Worm (Caenorhabditis elegans): ENCODE results near the gene W03C9.6.

W03C9.6 gene

ce11 chrII:11980110-11980509 lies 25.8 kb downstream of the W03C9.6 start (continued):
- TF ChIP-seq sox-2 (GFP tag; IDR thresholded peaks at IDR 0.05) (no peak), hlh-8 (tag; optimal IDR thresholded peaks at IDR 0.05) (peak; percentile 25), fkh-6 (tag; optimal IDR thresholded peaks at IDR 0.05) (no peak), K02D7.2 (tag; optimal IDR thresholded peaks at IDR 0.05) (peak; percentile 19), unc-42 (tag; optimal IDR thresholded peaks at IDR 0.05) (peak; percentile 92), lin-11 (tag; optimal IDR thresholded peaks at IDR 0.05) (peak; percentile 1), ceh-2 (tag; optimal IDR thresholded peaks at IDR 0.05) (peak; percentile 59), ceh-14 (tag; optimal IDR thresholded peaks at IDR 0.05) (peak; percentile 78), ahr-1 (tag; optimal IDR thresholded peaks at IDR 0.05) (peak; percentile 52), ets-4 (tag; optimal IDR thresholded peaks at IDR 0.05) (peak; percentile 69), ceh-31 (tag; optimal IDR thresholded peaks at IDR 0.05) (peak; percentile 83), fax-1 (tag; optimal IDR thresholded peaks at IDR 0.05) (peak; percentile 47), ceh-34 (tag; optimal IDR thresholded peaks at IDR 0.05) (peak; percentile 47), pha-2 (tag; optimal IDR thresholded peaks at IDR 0.05) (no peak), syd-9 (tag; optimal IDR thresholded peaks at IDR 0.05) (no peak), zip-5 (tag; optimal IDR thresholded peaks at IDR 0.05) (peak; percentile 78)

DNA sequence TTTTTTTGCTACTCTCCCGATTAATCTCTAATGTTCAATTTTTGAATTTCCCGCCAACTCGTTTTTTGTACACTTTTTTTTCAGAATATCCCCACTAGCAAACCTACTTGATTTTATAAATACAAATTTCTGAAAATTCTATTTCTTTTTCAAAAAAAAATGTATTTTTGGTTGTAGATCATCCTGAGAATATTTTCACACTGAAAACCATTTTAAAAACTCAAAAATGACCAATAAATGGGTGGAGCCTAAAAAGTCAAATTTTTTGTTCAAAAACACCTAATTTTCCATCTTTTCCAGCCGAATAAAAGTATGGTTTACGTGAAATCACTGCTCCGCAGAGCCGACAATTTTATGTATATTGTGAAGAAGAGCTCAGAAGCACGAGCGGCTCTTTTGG lies 34.4 kb downstream of the W03C9.6 start, which contains the start of gene Y17G7B.3:
Gene Y17G7B.3, plus strand, starts transcription at position 301 of the 400 bp plus-strand sequence.
- TF ChIP-seq T23F11.4 (GFP tag; optimal IDR thresholded peaks at IDR 0.05) = no peak
- no peak for TF ChIP-seq ceh-31 (tag; optimal IDR thresholded peaks at IDR 0.05)
- no peak for TF ChIP-seq elt-4 (tag; optimal IDR thresholded peaks at IDR 0.05)
- no peak for TF ChIP-seq fkh-10 (GFP tag; optimal IDR thresholded peaks at IDR 0.05)
- no peak for TF ChIP-seq nfya-1 (tag; optimal IDR thresholded peaks at IDR 0.05)
- no peak for TF ChIP-seq ttx-3 (tag; optimal IDR thresholded peaks at IDR 0.05)
- no peak for TF ChIP-seq unc-3 (GFP tag; conservative IDR thresholded peaks at IDR 0.05)
- TF ChIP-seq unc-3 (tag; optimal IDR thresholded peaks at IDR 0.05) = no peak
- TF ChIP-seq lin-11 (tag; optimal IDR thresholded peaks at IDR 0.05) = no peak
- no peak for TF ChIP-seq ceh-19 (GFP tag; optimal IDR thresholded peaks at IDR 0.05)
- no peak for TF ChIP-seq fax-1 (tag; optimal IDR thresholded peaks at IDR 0.05)
- TF ChIP-seq hlh-13 (GFP tag; optimal IDR thresholded peaks at IDR 0.05) = no peak
- TF ChIP-seq ceh-18 (tag; optimal IDR thresholded peaks at IDR 0.05) = no peak
- TF ChIP-seq sox-4 (tag; optimal IDR thresholded peaks at IDR 0.05) = no peak
- no peak for TF ChIP-seq ceh-34 (tag; optimal IDR thresholded peaks at IDR 0.05)
- TF ChIP-seq rnt-1 (tag; optimal IDR thresholded peaks at IDR 0.05) = no peak
- no peak for TF ChIP-seq che-1 (tag; optimal IDR thresholded peaks at IDR 0.05)
- TF ChIP-seq pha-2 (tag; optimal IDR thresholded peaks at IDR 0.05) = no peak
- no peak for TF ChIP-seq nhr-11 (tag; optimal IDR thresholded peaks at IDR 0.05)
- TF ChIP-seq tbx-7 (tag; optimal IDR thresholded peaks at IDR 0.05) = no peak
- no peak for TF ChIP-seq ceh-45 (GFP tag; IDR thresholded peaks at IDR 0.05)

DNA sequence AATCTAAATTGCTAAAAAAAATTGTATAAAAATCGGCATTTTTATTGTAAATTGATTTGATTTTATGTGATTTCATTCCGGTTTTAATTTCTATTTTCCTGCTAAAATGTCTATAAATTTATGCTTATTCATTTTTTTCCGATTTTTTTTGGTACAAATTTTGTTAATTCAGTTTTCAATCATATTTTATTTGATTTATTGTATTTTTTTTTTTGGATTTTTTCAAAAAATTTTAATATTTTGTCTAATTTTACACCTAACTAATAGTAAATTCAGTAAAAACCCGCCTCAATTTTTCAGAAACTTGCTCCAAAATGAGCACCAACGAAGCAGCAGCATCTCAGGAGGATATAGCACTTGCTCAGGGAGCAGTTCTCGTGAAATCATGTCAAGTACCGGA lies 38.4 kb downstream of the W03C9.6 start, which contains the start of gene dhps-1:
Gene dhps-1, plus strand, starts transcription at position 301 of the 400 bp plus-strand sequence.
- no peak for TF ChIP-seq pag-3 (tag; optimal IDR thresholded peaks at IDR 0.05; ENCODE audit: borderline replicate concordance)
- TF ChIP-seq ttx-3 (tag; optimal IDR thresholded peaks at IDR 0.05) = no peak
- TF ChIP-seq unc-86 (tag; optimal IDR thresholded peaks at IDR 0.05) = no peak
- TF ChIP-seq sdc-2 (tag; optimal IDR thresholded peaks at IDR 0.05) = no peak
- TF ChIP-seq madf-2 (tag; optimal IDR thresholded peaks at IDR 0.05) = no peak
- no peak for TF ChIP-seq zip-5 (tag; optimal IDR thresholded peaks at IDR 0.05)
- no peak for TF ChIP-seq tbx-2 (tag; optimal IDR thresholded peaks at IDR 0.05)

DNA sequence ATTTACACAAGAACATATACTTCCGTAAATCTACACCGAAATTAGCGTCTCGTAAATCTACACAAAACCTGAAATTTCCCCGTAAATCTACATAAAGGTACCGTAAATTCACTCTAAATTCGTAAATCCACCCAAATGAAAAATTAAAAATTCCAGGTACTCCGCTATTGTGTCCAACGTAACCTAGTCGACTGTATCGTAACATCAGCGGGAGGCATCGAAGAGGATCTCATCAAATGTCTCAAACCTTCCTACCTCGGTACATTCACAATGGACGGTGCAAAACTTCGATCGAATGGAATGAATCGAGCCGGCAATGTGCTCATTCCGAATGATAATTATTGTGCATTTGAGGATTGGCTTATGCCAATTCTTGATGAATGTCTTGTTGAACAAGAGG lies 40.6 kb downstream of the W03C9.6 start:
- TF ChIP-seq ceh-6 (GFP tag; optimal IDR thresholded peaks at IDR 0.05) = no peak
- no peak for TF ChIP-seq tbx-2 (tag; optimal IDR thresholded peaks at IDR 0.05)
- TF ChIP-seq madf-2 (tag; optimal IDR thresholded peaks at IDR 0.05) = no peak
- no peak for TF ChIP-seq nhr-232 (tag; optimal IDR thresholded peaks at IDR 0.05)
